Worm (Caenorhabditis elegans): ENCODE measurements around the gene C11G10.1.
A peak's percentile ranks its signal among the peaks of the same experiment; 100 is the strongest.

ce11 chrX:15173303-15173904, 14.9 kb upstream of the C11G10.1 start, which contains the start of gene ucr-2.2:
- TF ChIP-seq ceh-14 (tag; optimal IDR thresholded peaks at IDR 0.05), result peak; percentile 27
- TF ChIP-seq pha-4 (tag; optimal IDR thresholded peaks at IDR 0.05), result no peak
- peak; percentile 39 for TF ChIP-seq pat-9 (tag; optimal IDR thresholded peaks at IDR 0.05)
- no peak for TF ChIP-seq hlh-30 (tag; optimal IDR thresholded peaks at IDR 0.05; ENCODE audit: insufficient read depth)
- TF ChIP-seq pag-3 (tag; optimal IDR thresholded peaks at IDR 0.05; ENCODE audit: borderline replicate concordance), result no peak
- peak; percentile 45 for TF ChIP-seq tbx-2 (tag; optimal IDR thresholded peaks at IDR 0.05)
- TF ChIP-seq che-1 (tag; optimal IDR thresholded peaks at IDR 0.05), result peak; percentile 32
- TF ChIP-seq zip-5 (tag; optimal IDR thresholded peaks at IDR 0.05), result no peak
- TF ChIP-seq F13H6.1 (tag; optimal IDR thresholded peaks at IDR 0.05), result no peak
- TF ChIP-seq sox-2 (GFP tag; IDR thresholded peaks at IDR 0.05), result no peak
- no peak for TF ChIP-seq nhr-11 (tag; optimal IDR thresholded peaks at IDR 0.05)
